Worm (Caenorhabditis elegans) whole organism, L4 larva: Measurements from ENCODE around the gene ttn-1.
A peak's percentile ranks its signal among the peaks of the same experiment; 100 is the strongest.

Source experiments
- F10B5.3 ChIP-seq: sonication (generic microtip); optimal IDR thresholded peaks from 2 replicates; lab custom pipeline; 2016; ENCODE audit warnings: mild to moderate bottlenecking, missing genetic modification characterization, missing compliant biosample characterization
- F44E2.7 ChIP-seq: fragments of 200-800 bp; sonication (Bioruptor generic); IDR thresholded peaks from 2 replicates; pipeline ENCODE4 v2.1.2; 2022; ENCODE audit warnings: missing genetic modification characterization, missing compliant biosample characterization
- T20F7.1 ChIP-seq: fragments of 200-800 bp; sonication (Bioruptor generic); optimal IDR thresholded peaks from 2 replicates; lab custom pipeline; 2018; ENCODE audit warnings: mild to moderate bottlenecking, missing genetic modification characterization, missing compliant biosample characterization
- T26A8.4 ChIP-seq: fragments of 200-800 bp; sonication (Bioruptor generic); IDR thresholded peaks from 2 replicates; pipeline ENCODE4 v1.3.6; 2022; ENCODE audit warnings: missing genetic modification characterization, missing compliant biosample characterization
- Y75B8A.6 ChIP-seq: fragments of 200-800 bp; sonication (Bioruptor generic); IDR thresholded peaks from 2 replicates; pipeline ENCODE4 v1.3.6; 2022; ENCODE audit warnings: missing genetic modification reagents, missing genetic modification characterization, missing compliant biosample characterization
- ceh-20 ChIP-seq: fragments of 200-800 bp; sonication (Bioruptor generic); IDR thresholded peaks from 2 replicates; pipeline ENCODE4 v1.3.6; 2022; ENCODE audit warnings: missing genetic modification reagents, missing genetic modification characterization, missing compliant biosample characterization
- ceh-82 ChIP-seq: sonication (generic microtip); optimal IDR thresholded peaks from 2 replicates; lab custom pipeline; 2017; ENCODE audit warnings: missing biosample characterization, missing genetic modification characterization
- ctbp-1 ChIP-seq: fragments of 200-800 bp; sonication (Bioruptor generic); IDR thresholded peaks from 2 replicates; pipeline ENCODE4 v1.3.6; 2022; ENCODE audit warnings: missing genetic modification reagents, missing genetic modification characterization, missing compliant biosample characterization
- daf-12 ChIP-seq: fragments of 150-350 bp; optimal IDR thresholded peaks from 2 replicates; lab custom pipeline; 2014; ENCODE audit warnings: missing biosample characterization, missing genetic modification reagents, missing genetic modification characterization
- daf-16 ChIP-seq, 3 experiments: sonication (generic microtip); optimal IDR thresholded peaks; 2 replicates each; lab custom pipeline; 2016 to 2017; ENCODE audit warnings: missing genetic modification characterization in 3 of 3, missing genetic modification reagents in 3 of 3, mild to moderate bottlenecking in 2 of 3, missing compliant biosample characterization in 2 of 3, missing biosample characterization in 1 of 3, moderate library complexity in 1 of 3
- dmd-6 ChIP-seq: fragments of 200-800 bp; sonication (Bioruptor generic); IDR thresholded peaks from 2 replicates; pipeline ENCODE4 v1.3.6; 2022; ENCODE audit warnings: missing genetic modification reagents, missing genetic modification characterization, missing compliant biosample characterization
- dmd-8 ChIP-seq: fragments of 200-800 bp; sonication (Bioruptor generic); IDR thresholded peaks from 2 replicates; pipeline ENCODE4 v1.3.6; 2022; ENCODE audit warnings: missing genetic modification characterization, missing compliant biosample characterization
- dpl-1 ChIP-seq: fragments of 150-350 bp; optimal IDR thresholded peaks from 2 replicates; lab custom pipeline; 2014; ENCODE audit warnings: missing biosample characterization, missing genetic modification reagents, missing genetic modification characterization
- duxl-1 ChIP-seq: sonication (generic microtip); optimal IDR thresholded peaks from 2 replicates; lab custom pipeline; 2016; ENCODE audit warnings: mild to moderate bottlenecking, missing genetic modification characterization, moderate library complexity, missing compliant biosample characterization; ENCODE audit not compliant: poor library complexity
- dve-1 ChIP-seq: sonication (generic microtip); optimal IDR thresholded peaks from 2 replicates; lab custom pipeline; 2017; ENCODE audit warnings: antibody characterized with exemption, mild to moderate bottlenecking, missing genetic modification characterization, missing compliant biosample characterization; ENCODE audit not compliant: insufficient read depth
- egl-43 ChIP-seq: fragments of 200-800 bp; sonication (Bioruptor generic); IDR thresholded peaks from 2 replicates; pipeline ENCODE4 v1.3.6; 2022; ENCODE audit warnings: missing genetic modification reagents, missing genetic modification characterization, missing compliant biosample characterization
- hif-1 ChIP-seq, 2 experiments: sonication (generic microtip); optimal IDR thresholded peaks; 2 replicates each; lab custom pipeline; 2016 to 2017; ENCODE audit warnings: missing compliant biosample characterization in 2 of 2, missing genetic modification characterization in 2 of 2, missing genetic modification reagents in 2 of 2, missing genotype in 2 of 2, mild to moderate bottlenecking in 1 of 2
- hlh-11 ChIP-seq: fragments of 200-800 bp; sonication (Bioruptor generic); optimal IDR thresholded peaks from 2 replicates; lab custom pipeline; 2018; ENCODE audit warnings: mild to moderate bottlenecking, missing genetic modification characterization, missing compliant biosample characterization
- hlh-30 ChIP-seq: sonication (generic microtip); optimal IDR thresholded peaks from 2 replicates; lab custom pipeline; 2017; ENCODE audit warnings: antibody characterized with exemption, mild to moderate bottlenecking, missing genetic modification characterization, missing compliant biosample characterization; ENCODE audit not compliant: insufficient read depth
- hmg-1.1 ChIP-seq: fragments of 200-800 bp; sonication (Bioruptor generic); IDR thresholded peaks from 2 replicates; pipeline ENCODE4 v1.3.6; 2022; ENCODE audit warnings: missing genetic modification reagents, missing genetic modification characterization, missing compliant biosample characterization
- jun-1 ChIP-seq: fragments of 150-350 bp; optimal IDR thresholded peaks from 2 replicates; lab custom pipeline; 2014; ENCODE audit warnings: missing biosample characterization, missing genetic modification reagents, missing genetic modification characterization
- lim-7 ChIP-seq: fragments of 200-800 bp; sonication (Bioruptor generic); IDR thresholded peaks from 2 replicates; pipeline ENCODE4 v1.3.6; 2022; ENCODE audit warnings: missing genetic modification characterization, missing compliant biosample characterization
- lin-13 ChIP-seq: fragments of 150-350 bp; optimal IDR thresholded peaks from 2 replicates; lab custom pipeline; 2014; ENCODE audit warnings: missing biosample characterization, missing genetic modification reagents, missing genetic modification characterization
- lin-38 ChIP-seq: fragments of 200-800 bp; sonication (Bioruptor generic); IDR thresholded peaks from 2 replicates; pipeline ENCODE4 v1.3.6; 2022; ENCODE audit warnings: missing genetic modification reagents, missing genetic modification characterization, missing compliant biosample characterization
- lsy-2 ChIP-seq, 2 experiments: fragments of 150-350 bp in 1 of 2; sonication (generic microtip) in 1 of 2; optimal IDR thresholded peaks; 2 replicates each; lab custom pipeline; 2014 to 2017; ENCODE audit warnings: missing biosample characterization in 2 of 2, missing genetic modification characterization in 2 of 2
- madf-5 ChIP-seq, 2 experiments: fragments of 200-800 bp; sonication (Bioruptor generic); IDR thresholded peaks; 2 replicates each; pipeline ENCODE4 v1.3.6; 2022; ENCODE audit warnings: missing compliant biosample characterization in 2 of 2, missing genetic modification characterization in 2 of 2
- mdl-1 ChIP-seq, 2 experiments: fragments of 150-350 bp in 1 of 2; sonication (generic microtip) in 1 of 2; optimal IDR thresholded peaks; 2 replicates each; lab custom pipeline; 2014 to 2017; ENCODE audit warnings: missing biosample characterization in 2 of 2, missing genetic modification characterization in 2 of 2
- mdt-29 ChIP-seq: fragments of 200-800 bp; sonication (Bioruptor generic); IDR thresholded peaks from 2 replicates; pipeline ENCODE4 v1.3.6; 2022; ENCODE audit warnings: missing genetic modification reagents, missing genetic modification characterization, missing compliant biosample characterization
- mep-1 ChIP-seq: fragments of 150-350 bp; sonication (generic microtip); optimal IDR thresholded peaks from 3 replicates; lab custom pipeline; 2014; ENCODE audit warnings: missing biosample characterization, missing genetic modification characterization
- mes-2 ChIP-seq: sonication (generic microtip); optimal IDR thresholded peaks from 2 replicates; lab custom pipeline; 2016; ENCODE audit warnings: missing genotype, mild to moderate bottlenecking, missing genetic modification characterization, missing compliant biosample characterization; ENCODE audit not compliant: poor library complexity, severe bottlenecking
- mxl-2 ChIP-seq: fragments of 200-800 bp; sonication (Bioruptor generic); conservative IDR thresholded peaks from 2 replicates; pipeline ENCODE4 v1.3.6; 2022; ENCODE audit warnings: missing genetic modification reagents, missing genetic modification characterization, missing compliant biosample characterization
- nhr-102 ChIP-seq: sonication (generic microtip); optimal IDR thresholded peaks from 2 replicates; lab custom pipeline; 2016; ENCODE audit warnings: mild to moderate bottlenecking, missing genetic modification characterization, moderate library complexity, missing compliant biosample characterization
- nhr-11 ChIP-seq: fragments of 150-350 bp; optimal IDR thresholded peaks from 2 replicates; lab custom pipeline; 2014; ENCODE audit warnings: missing biosample characterization, missing genetic modification characterization
- nhr-28 ChIP-seq: fragments of 150-350 bp; optimal IDR thresholded peaks from 2 replicates; lab custom pipeline; 2014; ENCODE audit warnings: missing biosample characterization, missing genetic modification characterization
- nhr-42 ChIP-seq: fragments of 200-800 bp; sonication (Bioruptor generic); IDR thresholded peaks from 2 replicates; pipeline ENCODE4 v1.3.6; 2022; ENCODE audit warnings: missing genetic modification characterization, missing compliant biosample characterization
- nhr-48 ChIP-seq: sonication (generic microtip); optimal IDR thresholded peaks from 2 replicates; lab custom pipeline; 2016; ENCODE audit warnings: mild to moderate bottlenecking, missing genetic modification characterization, missing compliant biosample characterization
- nhr-6 ChIP-seq: fragments of 150-350 bp; optimal IDR thresholded peaks from 2 replicates; lab custom pipeline; 2014; ENCODE audit warnings: missing biosample characterization, missing genetic modification characterization
- nhr-76 ChIP-seq: fragments of 150-350 bp; optimal IDR thresholded peaks from 2 replicates; lab custom pipeline; 2014; ENCODE audit warnings: missing biosample characterization, missing genetic modification characterization
- nhr-77 ChIP-seq: fragments of 150-350 bp; optimal IDR thresholded peaks from 2 replicates; lab custom pipeline; 2014; ENCODE audit warnings: missing biosample characterization, missing genetic modification characterization
- pqm-1 ChIP-seq: sonication (generic microtip); optimal IDR thresholded peaks from 2 replicates; lab custom pipeline; 2017; ENCODE audit warnings: missing biosample characterization, missing genetic modification characterization
- rbr-2 ChIP-seq: sonication (generic microtip); optimal IDR thresholded peaks from 2 replicates; lab custom pipeline; 2016; ENCODE audit warnings: missing genotype, missing genetic modification characterization, missing compliant biosample characterization
- spr-1 ChIP-seq: sonication (generic microtip); optimal IDR thresholded peaks from 2 replicates; lab custom pipeline; 2016; ENCODE audit warnings: mild to moderate bottlenecking, missing genetic modification characterization, missing compliant biosample characterization
- spr-3 ChIP-seq: fragments of 200-800 bp; sonication (Bioruptor generic); optimal IDR thresholded peaks from 2 replicates; lab custom pipeline; 2018; ENCODE audit warnings: mild to moderate bottlenecking, missing genetic modification characterization, missing compliant biosample characterization
- tra-1 ChIP-seq: fragments of 200-800 bp; sonication (Bioruptor generic); IDR thresholded peaks from 2 replicates; pipeline ENCODE4 v1.3.6; 2022; ENCODE audit warnings: missing genetic modification reagents, missing genetic modification characterization, missing compliant biosample characterization
- unc-130 ChIP-seq: sonication (generic microtip); optimal IDR thresholded peaks from 2 replicates; lab custom pipeline; 2016; ENCODE audit warnings: missing genetic modification reagents, missing genetic modification characterization, missing compliant biosample characterization
- unc-39 ChIP-seq: sonication (generic microtip); optimal IDR thresholded peaks from 2 replicates; lab custom pipeline; 2017; ENCODE audit warnings: missing biosample characterization, missing genetic modification characterization
- zag-1 ChIP-seq: fragments of 150-350 bp; optimal IDR thresholded peaks from 2 replicates; lab custom pipeline; 2014; ENCODE audit warnings: missing biosample characterization, missing genetic modification characterization
- zfp-3 ChIP-seq: fragments of 200-800 bp; sonication (Bioruptor generic); conservative IDR thresholded peaks from 2 replicates; pipeline ENCODE4 v1.3.6; 2022; ENCODE audit warnings: missing genetic modification reagents, missing genetic modification characterization, missing compliant biosample characterization

ttn-1 gene

ce11 chrV:6110533-6110932, 91.9 kb downstream of the ttn-1 start, which contains the start of gene F17A9.4:
F17A9.4 (minus strand) TSS chrV:6110629.
- peak; percentile 77 for TF ChIP-seq hlh-11
- TF ChIP-seq nhr-77 = no peak
- TF ChIP-seq nhr-28 (tag; lab: Kevin White, UChicago) = peak; percentile 79
- peak; percentile 59 for TF ChIP-seq nhr-102 (tag; lab: Kevin White, UChicago)
- TF ChIP-seq daf-16 (GFP tag; optimal IDR thresholded peaks at IDR 0.05; lab: Kevin White, UChicago) = no peak
- peak; percentile 66 for TF ChIP-seq daf-16 (tag; optimal IDR thresholded peaks at IDR 0.05; lab: Kevin White, UChicago)
- no peak for TF ChIP-seq nhr-76 (tag; lab: Kevin White, UChicago)
- TF ChIP-seq hlh-30 = peak; percentile 68
- TF ChIP-seq dmd-6 (GFP tag; lab: Robert Waterston, UW) = peak; percentile 91
- TF ChIP-seq pqm-1 (tag; lab: Kevin White, UChicago) = peak; percentile 21
- peak; percentile 68 for TF ChIP-seq dve-1 (tag; lab: Kevin White, UChicago)
- TF ChIP-seq daf-12 (tag; lab: Kevin White, UChicago) = no peak
- TF ChIP-seq tra-1 = no peak
- no peak for TF ChIP-seq ctbp-1 (GFP tag; lab: Robert Waterston, UW)
- no peak for TF ChIP-seq dmd-8
- TF ChIP-seq nhr-48 = peak; percentile 69
- no peak for TF ChIP-seq nhr-11 (tag; lab: Kevin White, UChicago)

- no peak for TF ChIP-seq spr-3 (GFP tag; lab: Kevin White, UChicago)
- TF ChIP-seq lsy-2 (tag; optimal IDR thresholded peaks at IDR 0.05; lab: Kevin White, UChicago) = peak in 1 of 2 experiments; percentile 78
- no peak for TF ChIP-seq mdl-1 (tag; optimal IDR thresholded peaks at IDR 0.05; lab: Kevin White, UChicago)
- TF ChIP-seq zag-1 = no peak
- TF ChIP-seq lin-13 (GFP tag; lab: Kevin White, UChicago) = no peak
- TF ChIP-seq rbr-2 (tag; lab: Kevin White, UChicago) = no peak
- TF ChIP-seq mep-1 (tag; lab: Kevin White, UChicago) = peak; percentile 39
- peak; percentile 97 for TF ChIP-seq mes-2 (tag; lab: Kevin White, UChicago)
- no peak for TF ChIP-seq lim-7
- peak; percentile 38; the same call in 1 of the 2 replicates for TF ChIP-seq T26A8.4 (GFP tag; lab: Robert Waterston, UW)
- peak; percentile 44; the same call in 1 of the 2 replicates for TF ChIP-seq lin-38 (GFP tag; lab: Robert Waterston, UW)
- 0 out of 2 replicates have a peak, but pooled peaks have one; percentile 11 for TF ChIP-seq zfp-3 (GFP tag; lab: Robert Waterston, UW)
- TF ChIP-seq jun-1 = no peak
- TF ChIP-seq hlh-11 = peak; percentile 18
- TF ChIP-seq mdt-29 = no peak
- no peak for TF ChIP-seq mxl-2 (GFP tag; lab: Robert Waterston, UW)
- TF ChIP-seq Y75B8A.6 (GFP tag; lab: Robert Waterston, UW) = no peak
- TF ChIP-seq dve-1 (tag; lab: Kevin White, UChicago) = peak; percentile 53
- TF ChIP-seq spr-1 (tag; lab: Kevin White, UChicago) = no peak
- TF ChIP-seq dmd-6 (GFP tag; lab: Robert Waterston, UW) = 0 out of 2 replicates have a peak, but pooled peaks have one; percentile 19
- TF ChIP-seq F10B5.3 (tag; lab: Kevin White, UChicago) = no peak
- no peak for TF ChIP-seq T20F7.1
- TF ChIP-seq ceh-20 (GFP tag; lab: Robert Waterston, UW) = peak; percentile 58; the same call in 1 of the 2 replicates
- TF ChIP-seq unc-39 (tag; lab: Kevin White, UChicago) = no peak
- peak; percentile 15 for TF ChIP-seq nhr-28 (tag; lab: Kevin White, UChicago)
- peak; percentile 23 for TF ChIP-seq nhr-6
- TF ChIP-seq unc-130 (GFP tag; lab: Kevin White, UChicago) = peak; percentile 57
- peak; percentile 46 for TF ChIP-seq duxl-1 (tag; lab: Kevin White, UChicago)
- no peak for TF ChIP-seq egl-43
- TF ChIP-seq nhr-42 (GFP tag; lab: Robert Waterston, UW) = no peak
- TF ChIP-seq madf-5 (GFP tag; IDR thresholded peaks at IDR 0.05; lab: Robert Waterston, UW) = no peak
- TF ChIP-seq ceh-82 (tag; lab: Kevin White, UChicago) = no peak
- peak in 1 of 2 experiments; percentile 74 for TF ChIP-seq hif-1 (tag; optimal IDR thresholded peaks at IDR 0.05; lab: Kevin White, UChicago)
- TF ChIP-seq F44E2.7 (GFP tag; lab: Robert Waterston, UW) = no peak
- TF ChIP-seq hmg-1.1 = 0 out of 2 replicates have a peak, but pooled peaks have one; percentile 22
- TF ChIP-seq hlh-30 = peak; percentile 42
- no peak for TF ChIP-seq dmd-8
- TF ChIP-seq dpl-1 (GFP tag; lab: Kevin White, UChicago) = peak; percentile 93
These were observed 95.0 kb downstream of the ttn-1 start, which contains the start of gene cwf-19L1 for ce11 chrV:6107474-6107873. cwf-19L1 (plus strand) TSS chrV:6107828.
